Worm (Caenorhabditis elegans): Measurements from ENCODE around the gene C05D12.7.

DNA sequence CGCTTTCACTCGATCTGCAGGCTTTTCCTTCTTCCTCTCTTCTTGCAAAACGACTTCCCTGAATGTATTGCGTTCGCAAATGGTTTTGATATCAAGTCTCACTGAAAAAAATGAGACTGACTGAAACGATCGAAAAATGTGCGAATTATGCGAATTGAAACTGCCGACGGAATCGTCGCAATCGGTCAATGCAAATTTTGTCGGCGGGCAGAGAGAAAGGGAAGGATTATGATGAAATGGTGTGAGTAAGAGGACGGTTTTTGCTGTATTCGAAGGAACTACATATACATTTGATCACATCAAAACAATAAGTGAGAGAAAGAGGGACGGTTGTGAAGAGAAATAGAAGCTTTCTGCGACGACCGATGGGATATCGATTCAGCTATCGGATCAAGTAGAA, 5.8 kb downstream of the C05D12.7 start, which contains the start of gene C05D12.1:
- TF ChIP-seq nfya-1 (tag; optimal IDR thresholded peaks at IDR 0.05; ENCODE audit: insufficient read depth) (no peak), jun-1 (tag; optimal IDR thresholded peaks at IDR 0.05) (no peak), nhr-43 (tag; optimal IDR thresholded peaks at IDR 0.05; ENCODE audit: poor library complexity, severe bottlenecking) (no peak), fos-1 (tag; optimal IDR thresholded peaks at IDR 0.05) (no peak), pha-4 (tag; optimal IDR thresholded peaks at IDR 0.05) (no peak)

Data from whole organism, L3 larva.